Worm (Caenorhabditis elegans): ENCODE results near the gene Y53G8AL.3.
A peak's percentile ranks its signal among the peaks of the same experiment; 100 is the strongest.

Gene Y53G8AL.3

ce11 chrIII:3253043-3253442 is at the start of gene Y53G8AL.3:
Gene Y53G8AL.3, minus strand, starts transcription at chrIII:3253143.
- TF ChIP-seq hlh-8 (tag; optimal IDR thresholded peaks at IDR 0.05): no peak
- no peak for TF ChIP-seq hlh-15 (tag; optimal IDR thresholded peaks at IDR 0.05)
- no peak for TF ChIP-seq ama-1 (optimal IDR thresholded peaks at IDR 0.05)
- TF ChIP-seq hlh-13 (GFP tag; optimal IDR thresholded peaks at IDR 0.05): no peak
- no peak for TF ChIP-seq pag-3 (tag; optimal IDR thresholded peaks at IDR 0.05; ENCODE audit: borderline replicate concordance)
- no peak for TF ChIP-seq F13H6.1 (tag; optimal IDR thresholded peaks at IDR 0.05)

- TF ChIP-seq fkh-6 (tag; optimal IDR thresholded peaks at IDR 0.05): no peak
- no peak for TF ChIP-seq ceh-2 (tag; optimal IDR thresholded peaks at IDR 0.05)
- TF ChIP-seq C38D4.7 (GFP tag; optimal IDR thresholded peaks at IDR 0.05): no peak
- TF ChIP-seq pha-4 (tag; optimal IDR thresholded peaks at IDR 0.05): no peak
- TF ChIP-seq lim-6 (tag; optimal IDR thresholded peaks at IDR 0.05): no peak
- no peak for TF ChIP-seq ceh-6 (GFP tag; optimal IDR thresholded peaks at IDR 0.05)
- TF ChIP-seq syd-9 (tag; optimal IDR thresholded peaks at IDR 0.05): no peak
- no peak for TF ChIP-seq elt-4 (tag; optimal IDR thresholded peaks at IDR 0.05)
- no peak for TF ChIP-seq ceh-14 (tag; optimal IDR thresholded peaks at IDR 0.05)
- no peak for TF ChIP-seq ceh-19 (GFP tag; optimal IDR thresholded peaks at IDR 0.05)
- no peak for TF ChIP-seq unc-3 (GFP tag; conservative IDR thresholded peaks at IDR 0.05)
- TF ChIP-seq unc-3 (tag; optimal IDR thresholded peaks at IDR 0.05): no peak
- TF ChIP-seq ets-4 (tag; optimal IDR thresholded peaks at IDR 0.05): no peak
- TF ChIP-seq dmd-4 (tag; optimal IDR thresholded peaks at IDR 0.05; ENCODE audit: borderline replicate concordance): no peak
- TF ChIP-seq K09A11.1 (tag; optimal IDR thresholded peaks at IDR 0.05; ENCODE audit: insufficient read depth): no peak
- no peak for TF ChIP-seq ceh-34 (tag; optimal IDR thresholded peaks at IDR 0.05)
- no peak for TF ChIP-seq lin-11 (tag; optimal IDR thresholded peaks at IDR 0.05)
- TF ChIP-seq rnt-1 (tag; optimal IDR thresholded peaks at IDR 0.05): no peak
- no peak for TF ChIP-seq madf-2 (tag; optimal IDR thresholded peaks at IDR 0.05)
- TF ChIP-seq gmeb-2 (tag; optimal IDR thresholded peaks at IDR 0.05): no peak
- TF ChIP-seq nhr-11 (tag; optimal IDR thresholded peaks at IDR 0.05): no peak
Measured at ce11 chrIII:3297151-3297550, 44.2 kb upstream of the Y53G8AL.3 start, which contains the start of gene Y53G8AR.5. Gene Y53G8AR.5, plus strand, starts transcription at chrIII:3297451.

ce11 chrIII:3294283-3294793 is 41.4 kb upstream of the Y53G8AL.3 start, which contains the start of the genes Y53G8AR.8 and Y53G8AR.6:
Gene Y53G8AR.8, minus strand, starts transcription at chrIII:3294330.
Gene Y53G8AR.6, plus strand, starts transcription at chrIII:3294743.
- TF ChIP-seq ahr-1 (tag; optimal IDR thresholded peaks at IDR 0.05): no peak
- TF ChIP-seq madf-2 (tag; optimal IDR thresholded peaks at IDR 0.05): no peak
- TF ChIP-seq unc-42 (tag; optimal IDR thresholded peaks at IDR 0.05): peak; percentile 74
- no peak for TF ChIP-seq ceh-2 (tag; optimal IDR thresholded peaks at IDR 0.05)
- TF ChIP-seq nhr-11 (tag; optimal IDR thresholded peaks at IDR 0.05): no peak
- no peak for TF ChIP-seq C38D4.7 (GFP tag; optimal IDR thresholded peaks at IDR 0.05)
- no peak for TF ChIP-seq pqm-1 (tag; optimal IDR thresholded peaks at IDR 0.05)
- no peak for TF ChIP-seq ref-2 (tag; optimal IDR thresholded peaks at IDR 0.05)
- peak; percentile 4 for TF ChIP-seq pax-1 (tag; optimal IDR thresholded peaks at IDR 0.05)
- TF ChIP-seq tbx-7 (tag; optimal IDR thresholded peaks at IDR 0.05): no peak

- no peak for TF ChIP-seq ceh-48 (tag; optimal IDR thresholded peaks at IDR 0.05)
- no peak for TF ChIP-seq dmd-4 (tag; optimal IDR thresholded peaks at IDR 0.05; ENCODE audit: borderline replicate concordance)
- no peak for TF ChIP-seq ama-1 (optimal IDR thresholded peaks at IDR 0.05)
- TF ChIP-seq odd-2 (tag; optimal IDR thresholded peaks at IDR 0.05): no peak
- TF ChIP-seq T23F11.4 (GFP tag; optimal IDR thresholded peaks at IDR 0.05): no peak
- TF ChIP-seq ceh-34 (tag; optimal IDR thresholded peaks at IDR 0.05): no peak
- TF ChIP-seq F13H6.1 (tag; optimal IDR thresholded peaks at IDR 0.05): no peak
- no peak for TF ChIP-seq pha-4 (tag; optimal IDR thresholded peaks at IDR 0.05)
- TF ChIP-seq mec-3 (tag; optimal IDR thresholded peaks at IDR 0.05; ENCODE audit: borderline replicate concordance): no peak
- no peak for TF ChIP-seq hlh-6 (tag; optimal IDR thresholded peaks at IDR 0.05)
- no peak for TF ChIP-seq ref-2 (tag; optimal IDR thresholded peaks at IDR 0.05)
- no peak for TF ChIP-seq rnt-1 (tag; optimal IDR thresholded peaks at IDR 0.05)
Measured at ce11 chrIII:3281860-3282358, 29.0 kb upstream of the Y53G8AL.3 start, which contains the start of gene mfsd-8. Gene mfsd-8, plus strand, starts transcription at chrIII:3282308.

Measured in whole organism, late embryonic.